Worm (Caenorhabditis elegans) whole organism, midembryonic: ENCODE results near the gene W07G1.7.
"Not testable (repeated sequence)": the region's sequence is repeated elsewhere in the genome, so short reads cannot be mapped to it uniquely, and the experiment has no call there.

Experiments
- T22C8.4 ChIP-seq: fragments of 200-800 bp; sonication (Bioruptor generic); IDR thresholded peaks from 2 replicates; pipeline ENCODE4 v1.3.6; 2022; ENCODE audit warnings: missing genetic modification characterization, missing compliant biosample characterization
- tab-1 ChIP-seq: fragments of 200-800 bp; sonication (Bioruptor generic); IDR thresholded peaks from 2 replicates; pipeline ENCODE4 v1.3.6; 2022; ENCODE audit warnings: missing genetic modification characterization, missing compliant biosample characterization
- ztf-23 ChIP-seq: fragments of 200-800 bp; sonication (Bioruptor generic); IDR thresholded peaks from 2 replicates; pipeline ENCODE4 v1.3.6; 2022; ENCODE audit warnings: missing genetic modification reagents, missing genetic modification characterization, missing compliant biosample characterization

- not testable (repeated sequence) for TF ChIP-seq ztf-23 (GFP tag; lab: Robert Waterston, UW); T22C8.4; tab-1 (GFP tag; lab: Robert Waterston, UW)
Measured at ce11 chrII:14000044-14000443, 33.9 kb upstream of the W07G1.7 start, which contains the start of gene F01D5.3.
